Fruit fly (Drosophila melanogaster) whole organism, pupa: ENCODE results near the gene CG7492.
A peak's percentile ranks its signal among the peaks of the same experiment; 100 is the strongest.

Source experiments
- CG32121 ChIP-seq: fragments of 200-800 bp; sonication (Bioruptor generic); IDR thresholded peaks from 2 replicates; pipeline ENCODE4 v1.3.6; 2022; ENCODE audit warnings: missing biosample characterization, missing genetic modification characterization
- CG4496 ChIP-seq: fragments of 200-800 bp; sonication (Bioruptor generic); IDR thresholded peaks from 3 replicates; pipeline ENCODE4 v1.3.6; 2022; ENCODE audit warnings: missing biosample characterization, missing genetic modification characterization
- CG8301 ChIP-seq: fragments of 200-800 bp; sonication (Bioruptor generic); optimal IDR thresholded peaks from 2 replicates; lab custom pipeline; 2018; ENCODE audit warnings: missing biosample characterization, mild to moderate bottlenecking, missing genetic modification characterization
- CG9948 ChIP-seq: fragments of 200-800 bp; sonication (Bioruptor generic); optimal IDR thresholded peaks from 2 replicates; lab custom pipeline; 2018; ENCODE audit warnings: missing biosample characterization, mild to moderate bottlenecking, missing genetic modification characterization, moderate library complexity
- EcR ChIP-seq: fragments of 200-800 bp; sonication (Bioruptor generic); optimal IDR thresholded peaks from 3 replicates; lab custom pipeline; 2019; ENCODE audit warnings: missing biosample characterization, missing genetic modification characterization, mild to moderate bottlenecking, moderate library complexity, missing genetic modification reagents
- Pif1A ChIP-seq: fragments of 200-800 bp; sonication (Bioruptor generic); optimal IDR thresholded peaks from 3 replicates; lab custom pipeline; 2016; ENCODE audit warnings: missing biosample characterization, missing genetic modification characterization
- fd96Ca ChIP-seq: fragments of 200-800 bp; sonication (Bioruptor generic); IDR thresholded peaks from 3 replicates; pipeline ENCODE4 v1.3.6; 2022; ENCODE audit warnings: missing biosample characterization, missing genetic modification characterization

DNA sequence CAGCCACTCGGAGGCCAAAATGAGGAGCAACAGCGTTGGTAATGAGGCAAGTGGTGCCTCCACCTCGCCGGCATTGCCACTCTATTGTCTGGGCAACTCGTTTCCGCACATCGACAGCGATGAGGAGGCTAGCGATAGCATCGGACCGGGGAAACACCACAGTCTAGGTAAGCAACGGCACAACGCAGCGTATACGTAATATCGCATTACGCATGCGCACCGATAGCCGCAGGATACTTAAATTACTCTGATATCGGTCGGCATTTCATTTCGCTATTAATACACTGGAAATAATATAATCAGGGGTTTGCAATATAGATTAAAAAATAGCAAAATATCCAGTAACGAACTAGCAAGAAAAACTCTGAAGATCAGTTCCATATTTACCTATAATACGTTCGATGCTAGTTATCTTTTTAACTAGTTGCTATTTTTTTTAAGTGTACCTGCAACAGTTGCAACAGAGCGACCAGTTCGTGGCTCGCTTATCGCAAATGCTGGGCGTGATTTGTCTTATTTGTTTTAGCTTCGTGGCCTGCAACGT is 37.0 kb downstream of the CG7492 start:
- TF ChIP-seq fd96Ca (GFP tag; lab: Robert Waterston, UW) (peak; percentile 78), CG4496 (GFP tag; lab: Robert Waterston, UW) (peak; percentile 80), CG9948 (tag; lab: Kevin White, UChicago) (no peak), CG32121 (GFP tag; lab: Robert Waterston, UW) (peak; percentile 86), Pif1A (GFP tag; lab: Kevin White, UChicago) (peak; percentile 40), EcR (no peak), CG8301 (tag; lab: Kevin White, UChicago) (peak; percentile 60)
